Worm (Caenorhabditis elegans): Measurements from ENCODE around the gene abts-4.

DNA sequence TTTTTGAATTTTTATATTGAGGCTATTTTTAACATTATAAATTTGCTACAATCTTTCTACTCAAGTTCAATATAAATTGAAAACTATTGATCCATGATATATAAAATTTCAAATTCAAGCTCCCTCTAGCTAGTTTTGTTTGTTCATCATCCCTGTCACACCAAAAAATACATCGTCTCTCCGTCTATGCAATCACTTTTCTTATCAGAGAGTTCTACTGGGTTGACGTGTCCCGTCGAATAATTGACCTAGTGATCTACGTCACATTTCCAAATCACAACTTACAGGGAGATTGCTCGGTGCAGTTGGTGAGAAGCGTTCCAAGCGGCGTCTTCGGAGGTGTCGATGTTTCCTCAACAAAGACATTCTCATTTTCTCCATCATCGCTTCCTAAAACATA, 327 bp downstream of the abts-4 start:
- TF ChIP-seq ceh-14 (tag; optimal IDR thresholded peaks at IDR 0.05) (no peak), ztf-16 (tag; optimal IDR thresholded peaks at IDR 0.05) (no peak), dve-1 (tag; optimal IDR thresholded peaks at IDR 0.05) (no peak), hlh-15 (tag; optimal IDR thresholded peaks at IDR 0.05) (no peak), unc-42 (tag; optimal IDR thresholded peaks at IDR 0.05) (no peak), tbx-2 (tag; optimal IDR thresholded peaks at IDR 0.05) (no peak), nhr-11 (tag; optimal IDR thresholded peaks at IDR 0.05) (no peak), lin-11 (tag; optimal IDR thresholded peaks at IDR 0.05) (no peak)

All from whole organism, late embryonic.